Fruit fly (Drosophila melanogaster): ENCODE measurements around the gene Pitslre.

dm6 chr3L:20755585-20755984, 15.7 kb upstream of the Pitslre start, which contains the start of gene CG33912:
- TF ChIP-seq CG14667 (GFP tag; IDR thresholded peaks at IDR 0.05) = no peak
- TF ChIP-seq Jarid2 (GFP tag; optimal IDR thresholded peaks at IDR 0.05) = no peak
- no peak for TF ChIP-seq Rx (GFP tag; IDR thresholded peaks at IDR 0.05)
- TF ChIP-seq CG4328 (GFP tag; optimal IDR thresholded peaks at IDR 0.05) = no peak
- no peak for TF ChIP-seq D (optimal IDR thresholded peaks at IDR 0.05)
- no peak for TF ChIP-seq D (GFP tag; optimal IDR thresholded peaks at IDR 0.05)
- no peak for TF ChIP-seq CG17568 (GFP tag; optimal IDR thresholded peaks at IDR 0.05)
- no peak for TF ChIP-seq CG10147 (GFP tag; optimal IDR thresholded peaks at IDR 0.05)
- no peak for TF ChIP-seq CG8281 (tag; optimal IDR thresholded peaks at IDR 0.05)

Measured in whole organism, embryonic.